Worm (Caenorhabditis elegans): ENCODE results near the gene tag-89.

DNA sequence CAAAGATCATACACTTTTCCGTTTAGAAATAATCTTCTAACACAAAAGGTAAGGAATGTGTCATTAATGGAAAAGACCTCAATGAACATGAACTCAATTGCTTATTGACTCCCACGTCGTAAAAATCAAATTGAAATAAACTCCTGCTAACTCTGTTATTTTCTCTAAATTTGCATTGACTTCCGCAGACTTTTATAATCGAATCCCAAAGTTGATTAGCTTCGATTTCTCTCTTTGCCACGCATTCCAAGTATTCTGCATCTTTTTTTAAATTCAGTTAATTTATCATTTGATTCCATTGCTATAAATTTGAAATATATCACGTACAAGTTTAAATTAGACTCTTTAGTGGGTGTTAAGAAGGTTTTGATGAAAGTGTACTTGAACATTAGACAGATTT, 5.7 kb upstream of the tag-89 start:
- TF ChIP-seq ama-1 (optimal IDR thresholded peaks at IDR 0.05) (no peak), pes-1 (GFP tag; IDR thresholded peaks at IDR 0.05) (no peak), hnd-1 (tag; optimal IDR thresholded peaks at IDR 0.05) (no peak), hmg-4 (GFP tag; optimal IDR thresholded peaks at IDR 0.05) (no peak), flt-1 (GFP tag; IDR thresholded peaks at IDR 0.05) (no peak), tbx-37 (GFP tag; conservative IDR thresholded peaks at IDR 0.05) (no peak), scrt-1 (GFP tag; IDR thresholded peaks at IDR 0.05) (no peak), ceh-13 (GFP tag; optimal IDR thresholded peaks at IDR 0.05) (no peak), ets-7 (tag; optimal IDR thresholded peaks at IDR 0.05) (no peak)
